Fruit fly (Drosophila melanogaster): ENCODE data around the gene Ssdp.

Ssdp gene

DNA sequence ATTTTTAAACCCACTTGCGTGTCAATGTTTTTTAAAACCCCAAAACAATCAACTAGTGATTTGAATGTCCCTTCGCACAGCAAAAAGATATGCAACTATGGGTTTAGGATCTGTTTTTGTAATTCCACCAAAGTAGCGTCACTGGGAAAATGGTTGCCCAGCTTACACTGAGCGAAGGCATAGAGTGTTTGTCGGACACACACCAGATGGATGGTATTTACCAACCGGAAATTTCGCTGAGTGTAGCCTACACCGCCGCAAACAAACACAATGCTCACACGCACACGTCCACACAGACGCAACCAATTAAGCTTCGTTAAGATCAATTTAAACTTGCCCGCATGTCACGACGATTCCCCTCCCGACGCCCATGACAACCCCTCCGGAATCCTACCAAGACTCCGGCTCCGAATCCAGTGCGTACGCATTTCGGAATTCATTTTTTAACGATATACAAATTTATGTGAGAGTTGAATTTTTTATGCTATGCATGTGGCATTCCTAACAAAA lies 29.4 kb upstream of the Ssdp start (continued):
- no peak for TF ChIP-seq CG9817 (tag; optimal IDR thresholded peaks at IDR 0.05)
- no peak for TF ChIP-seq prd (optimal IDR thresholded peaks at IDR 0.05)
- 0 out of 3 replicates have a peak, but pooled peaks have one; percentile 31 for TF ChIP-seq prd (GFP tag; IDR thresholded peaks at IDR 0.05)
- no peak for TF ChIP-seq ftz-f1 (GFP tag; optimal IDR thresholded peaks at IDR 0.05)
- no peak for TF ChIP-seq schlank (tag; optimal IDR thresholded peaks at IDR 0.05)
- 0 out of 3 replicates have a peak, but pooled peaks have one; percentile 13 for TF ChIP-seq Mrtf (GFP tag; IDR thresholded peaks at IDR 0.05)
- no peak for TF ChIP-seq Dp (GFP tag; optimal IDR thresholded peaks at IDR 0.05)
- no peak for TF ChIP-seq dmrt11E (tag; optimal IDR thresholded peaks at IDR 0.05)
- peak; percentile 24; the same call in 1 of the 2 replicates for TF ChIP-seq slbo (GFP tag; IDR thresholded peaks at IDR 0.05)
- TF ChIP-seq CG18599 (GFP tag; optimal IDR thresholded peaks at IDR 0.05), result no peak
- TF ChIP-seq tio (GFP tag; optimal IDR thresholded peaks at IDR 0.05), result no peak
- TF ChIP-seq Hr51 (GFP tag; optimal IDR thresholded peaks at IDR 0.05), result no peak
- no peak for TF ChIP-seq lov (optimal IDR thresholded peaks at IDR 0.05)
- no peak for TF ChIP-seq lov (GFP tag; IDR thresholded peaks at IDR 0.05)
- TF ChIP-seq Ptx1 (GFP tag; IDR thresholded peaks at IDR 0.05), result no peak
- no peak for TF ChIP-seq en (GFP tag; optimal IDR thresholded peaks at IDR 0.05)
- no peak for TF ChIP-seq CG10267 (tag; optimal IDR thresholded peaks at IDR 0.05)
- no peak for TF ChIP-seq cg (GFP tag; optimal IDR thresholded peaks at IDR 0.05)
- peak; percentile 10; the same call in 1 of the 2 replicates for TF ChIP-seq chm (GFP tag; IDR thresholded peaks at IDR 0.05)
- no peak for TF ChIP-seq toy (GFP tag; IDR thresholded peaks at IDR 0.05)
- no peak for TF ChIP-seq Ssrp (tag; optimal IDR thresholded peaks at IDR 0.05)
- TF ChIP-seq Tbp (GFP tag; optimal IDR thresholded peaks at IDR 0.05), result no peak
- TF ChIP-seq btn (GFP tag; optimal IDR thresholded peaks at IDR 0.05), result no peak
- 0 out of 2 replicates have a peak, but pooled peaks have one; percentile 21 for TF ChIP-seq HLH3B (GFP tag; IDR thresholded peaks at IDR 0.05)
- no peak for TF ChIP-seq hth (optimal IDR thresholded peaks at IDR 0.05)
- TF ChIP-seq pum (GFP tag; optimal IDR thresholded peaks at IDR 0.05), result no peak
- TF ChIP-seq CG7839 (tag; optimal IDR thresholded peaks at IDR 0.05), result no peak
- no peak for TF ChIP-seq CG18764 (GFP tag; optimal IDR thresholded peaks at IDR 0.05)
- TF ChIP-seq CG2120 (GFP tag; optimal IDR thresholded peaks at IDR 0.05), result peak; percentile 35
- TF ChIP-seq CG6791 (GFP tag; IDR thresholded peaks at IDR 0.05; ENCODE audit: partially characterized antibody), result no peak
- no peak for TF ChIP-seq tgo (GFP tag; IDR thresholded peaks at IDR 0.05)
- no peak for TF ChIP-seq CG15269 (tag; optimal IDR thresholded peaks at IDR 0.05)
- no peak for TF ChIP-seq fd64A (GFP tag; optimal IDR thresholded peaks at IDR 0.05)
- no peak for TF ChIP-seq CG1647 (GFP tag; optimal IDR thresholded peaks at IDR 0.05)
- TF ChIP-seq ATbp (GFP tag; optimal IDR thresholded peaks at IDR 0.05), result no peak
- TF ChIP-seq CG16779 (GFP tag; IDR thresholded peaks at IDR 0.05), result no peak
- no peak for TF ChIP-seq CG12942 (GFP tag; optimal IDR thresholded peaks at IDR 0.05)
- no peak for TF ChIP-seq cwo (GFP tag; optimal IDR thresholded peaks at IDR 0.05)
- TF ChIP-seq ttk (GFP tag; IDR thresholded peaks at IDR 0.05), result 0 out of 2 replicates have a peak, but pooled peaks have one; percentile 28
- TF ChIP-seq CG31388 (GFP tag; optimal IDR thresholded peaks at IDR 0.05), result no peak
- TF ChIP-seq crp (GFP tag; optimal IDR thresholded peaks at IDR 0.05), result no peak
- TF ChIP-seq CG7786 (GFP tag; optimal IDR thresholded peaks at IDR 0.05), result no peak
- TF ChIP-seq tna (GFP tag; IDR thresholded peaks at IDR 0.05; ENCODE audit: partially characterized antibody), result no peak
- TF ChIP-seq CG18262 (tag; optimal IDR thresholded peaks at IDR 0.05), result no peak
- TF ChIP-seq ranshi (GFP tag; IDR thresholded peaks at IDR 0.05), result 0 out of 2 replicates have a peak, but pooled peaks have one; percentile 21
- no peak for TF ChIP-seq CG3995 (GFP tag; optimal IDR thresholded peaks at IDR 0.05)
- no peak for TF ChIP-seq CG3163 (GFP tag; optimal IDR thresholded peaks at IDR 0.05)
- no peak for TF ChIP-seq jing (GFP tag; optimal IDR thresholded peaks at IDR 0.05)
- no peak for TF ChIP-seq CG8924 (tag; optimal IDR thresholded peaks at IDR 0.05)
- TF ChIP-seq CG17912 (GFP tag; optimal IDR thresholded peaks at IDR 0.05), result no peak
- no peak for TF ChIP-seq H2.0 (GFP tag; IDR thresholded peaks at IDR 0.05)

All from whole organism, embryonic.